Worm (Caenorhabditis elegans) whole organism, L2 larva: ENCODE measurements around the gene cchl-1.

Experiments
- aly-2 ChIP-seq: fragments of 150-350 bp; optimal IDR thresholded peaks from 2 replicates; lab custom pipeline; 2014; ENCODE audit warnings: missing biosample characterization, missing genetic modification characterization
- ama-1 ChIP-seq: fragments of 150-350 bp; optimal IDR thresholded peaks from 2 replicates; lab custom pipeline; 2018; ENCODE audit warnings: inconsistent platforms
- ceh-16 ChIP-seq: fragments of 150-350 bp; optimal IDR thresholded peaks from 2 replicates; lab custom pipeline; 2014; ENCODE audit warnings: missing biosample characterization, missing genetic modification characterization
- elt-1 ChIP-seq: fragments of 150-350 bp; optimal IDR thresholded peaks from 2 replicates; lab custom pipeline; 2014; ENCODE audit warnings: missing biosample characterization, missing genetic modification characterization
- elt-3 ChIP-seq: sonication (generic microtip); optimal IDR thresholded peaks from 2 replicates; lab custom pipeline; 2017; ENCODE audit warnings: missing biosample characterization, missing genetic modification characterization
- unc-39 ChIP-seq: fragments of 150-350 bp; optimal IDR thresholded peaks from 2 replicates; lab custom pipeline; 2014; ENCODE audit warnings: missing biosample characterization, missing genetic modification characterization
- unc-62 ChIP-seq: fragments of 150-350 bp; optimal IDR thresholded peaks from 2 replicates; lab custom pipeline; 2014; ENCODE audit warnings: missing biosample characterization, missing genetic modification reagents, missing genetic modification characterization
- ztf-11 ChIP-seq: sonication (generic microtip); optimal IDR thresholded peaks from 2 replicates; lab custom pipeline; 2017; ENCODE audit warnings: missing biosample characterization, missing genetic modification characterization

DNA sequence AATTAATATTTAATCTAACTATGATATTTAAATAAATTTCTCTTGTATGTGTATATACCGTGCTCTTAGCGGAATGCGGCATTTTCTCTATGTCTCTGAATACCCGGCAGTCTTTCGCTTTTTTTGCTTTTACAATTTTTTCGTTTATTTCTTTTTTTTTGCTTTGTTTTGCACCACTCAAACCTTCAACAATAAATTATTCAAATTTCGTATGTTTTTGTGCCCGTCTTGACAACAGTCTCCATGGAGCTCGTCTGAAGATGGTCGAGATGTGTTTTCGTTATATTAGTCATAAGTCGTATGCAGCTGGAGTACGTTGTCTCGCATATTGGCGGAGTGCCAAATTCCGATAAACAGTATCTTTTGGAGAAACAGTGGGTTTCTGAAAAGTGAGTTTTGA is 9.8 kb downstream of the cchl-1 start, which contains the start of gene T06D8.2:
- TF ChIP-seq ztf-11 (tag; lab: Kevin White, UChicago) = no peak
- no peak for TF ChIP-seq ama-1
- TF ChIP-seq ceh-16 = no peak
- TF ChIP-seq unc-39 (tag; lab: Kevin White, UChicago) = no peak
- TF ChIP-seq elt-3 = no peak
- no peak for TF ChIP-seq unc-62 (GFP tag; lab: Kevin White, UChicago)
- TF ChIP-seq aly-2 (tag; lab: Kevin White, UChicago) = no peak
- TF ChIP-seq elt-1 (tag; lab: Kevin White, UChicago) = no peak
